Fruit fly (Drosophila melanogaster) whole organism, embryonic: Measurements from ENCODE around the gene Rfx.

Experiments
- Bdp1 ChIP-seq: fragments of 200-800 bp; sonication (Bioruptor generic); optimal IDR thresholded peaks from 3 replicates; lab custom pipeline; 2016; ENCODE audit warnings: missing biosample characterization, missing genetic modification characterization
- CG10274 ChIP-seq: fragments of 200-800 bp; sonication (Bioruptor generic); optimal IDR thresholded peaks from 3 replicates; lab custom pipeline; 2017; ENCODE audit warnings: missing biosample characterization, mild to moderate bottlenecking, missing genetic modification characterization
- CG1233 ChIP-seq: fragments of 200-800 bp; sonication (Bioruptor generic); optimal IDR thresholded peaks from 4 replicates; lab custom pipeline; 2018; ENCODE audit warnings: missing biosample characterization, mild to moderate bottlenecking, missing genetic modification characterization
- CG15073 ChIP-seq: fragments of 200-800 bp; sonication (Bioruptor generic); optimal IDR thresholded peaks from 2 replicates; lab custom pipeline; 2016; ENCODE audit warnings: missing biosample characterization, missing genetic modification characterization
- CG17186 ChIP-seq: fragments of 200-800 bp; sonication (Bioruptor generic); optimal IDR thresholded peaks from 3 replicates; lab custom pipeline; 2017; ENCODE audit warnings: missing biosample characterization, missing genetic modification reagents, missing genetic modification characterization
- CG17359 ChIP-seq: fragments of 200-800 bp; sonication (Bioruptor generic); optimal IDR thresholded peaks from 3 replicates; lab custom pipeline; 2018; ENCODE audit warnings: missing biosample characterization, mild to moderate bottlenecking, missing genetic modification characterization, moderate library complexity
- CG32532 ChIP-seq: fragments of 200-800 bp; sonication (Bioruptor generic); IDR thresholded peaks from 2 replicates; pipeline ENCODE4 v1.3.6; 2022; ENCODE audit warnings: missing biosample characterization, missing genetic modification characterization
- CG4707 ChIP-seq: fragments of 200-800 bp; sonication (Bioruptor generic); optimal IDR thresholded peaks from 2 replicates; lab custom pipeline; 2018; ENCODE audit warnings: missing biosample characterization, mild to moderate bottlenecking, missing genetic modification characterization, moderate library complexity
- CG5180 ChIP-seq: fragments of 200-800 bp; sonication (Bioruptor generic); optimal IDR thresholded peaks from 3 replicates; lab custom pipeline; 2017; ENCODE audit warnings: missing biosample characterization, missing genetic modification characterization, mild to moderate bottlenecking, moderate library complexity, missing genetic modification reagents
- CG6654 ChIP-seq: fragments of 200-800 bp; sonication (Bioruptor generic); optimal IDR thresholded peaks from 2 replicates; lab custom pipeline; 2017; ENCODE audit warnings: missing biosample characterization, mild to moderate bottlenecking, missing genetic modification characterization
- CG7372 ChIP-seq: fragments of 200-800 bp; sonication (Bioruptor generic); IDR thresholded peaks from 2 replicates; pipeline ENCODE4 v1.3.6; 2022; ENCODE audit warnings: missing biosample characterization, missing genetic modification characterization
- CG9215 ChIP-seq: fragments of 200-800 bp; sonication (Bioruptor generic); IDR thresholded peaks from 2 replicates; pipeline ENCODE4 v1.3.6; 2022; ENCODE audit warnings: missing biosample characterization, missing genetic modification characterization
- CoRest ChIP-seq: fragments of 200-800 bp; sonication (Bioruptor generic); optimal IDR thresholded peaks from 3 replicates; lab custom pipeline; 2018; ENCODE audit warnings: missing biosample characterization, mild to moderate bottlenecking, missing genetic modification characterization, moderate library complexity
- D19B ChIP-seq: fragments of 200-800 bp; sonication (Bioruptor generic); optimal IDR thresholded peaks from 2 replicates; lab custom pipeline; 2017; ENCODE audit warnings: missing biosample characterization, mild to moderate bottlenecking, missing genetic modification characterization
- Dek ChIP-seq: fragments of 200-800 bp; sonication (Bioruptor generic); optimal IDR thresholded peaks from 3 replicates; lab custom pipeline; 2019; ENCODE audit warnings: missing biosample characterization, mild to moderate bottlenecking, missing genetic modification characterization, moderate library complexity
- HHEX ChIP-seq: fragments of 200-800 bp; sonication (Bioruptor generic); optimal IDR thresholded peaks from 3 replicates; lab custom pipeline; 2017; ENCODE audit warnings: missing biosample characterization, mild to moderate bottlenecking, missing genetic modification characterization, missing genetic modification reagents
- Hmx ChIP-seq: fragments of 200-800 bp; sonication (Bioruptor generic); optimal IDR thresholded peaks from 2 replicates; lab custom pipeline; 2016; ENCODE audit warnings: missing biosample characterization, missing genetic modification characterization
- Hr51 ChIP-seq, 2 experiments: fragments of 200-800 bp; sonication (Bioruptor generic); optimal IDR thresholded peaks; 2 replicates in 1 of 2; 3 replicates in 1 of 2; lab custom pipeline; 2016 to 2018; ENCODE audit warnings: missing biosample characterization in 2 of 2, missing genetic modification characterization in 2 of 2, mild to moderate bottlenecking in 1 of 2, moderate library complexity in 1 of 2
- Hsf ChIP-seq: fragments of 200-800 bp; sonication (Bioruptor generic); optimal IDR thresholded peaks from 3 replicates; lab custom pipeline; 2016; ENCODE audit warnings: missing biosample characterization, missing genetic modification characterization
- Mes4 ChIP-seq: fragments of 200-800 bp; sonication (Bioruptor generic); optimal IDR thresholded peaks from 2 replicates; lab custom pipeline; 2016; ENCODE audit warnings: missing biosample characterization, missing genetic modification characterization
- Myb ChIP-seq: fragments of 200-800 bp; sonication (Bioruptor generic); optimal IDR thresholded peaks from 2 replicates; lab custom pipeline; 2016; ENCODE audit warnings: missing biosample characterization, missing genetic modification characterization
- Nf-YC ChIP-seq: fragments of 200-800 bp; optimal IDR thresholded peaks from 3 replicates; lab custom pipeline; 2019; ENCODE audit warnings: missing biosample characterization, mild to moderate bottlenecking, missing genetic modification characterization, moderate library complexity
- Oaz ChIP-seq: fragments of 200-800 bp; sonication (Bioruptor generic); IDR thresholded peaks from 2 replicates; pipeline ENCODE4 v1.3.6; 2022; ENCODE audit warnings: missing biosample characterization, missing genetic modification characterization
- Tbp ChIP-seq: fragments of >200 bp; optimal IDR thresholded peaks from 2 replicates; lab custom pipeline; 2018; ENCODE audit warnings: missing biosample characterization, missing genetic modification characterization
- amos ChIP-seq: fragments of 200-800 bp; sonication (Bioruptor generic); IDR thresholded peaks from 2 replicates; pipeline ENCODE4 v1.3.6; 2022; ENCODE audit warnings: missing biosample characterization, missing genetic modification characterization; ENCODE audit not compliant: partially characterized antibody
- az2 ChIP-seq: fragments of 200-800 bp; sonication (Bioruptor generic); optimal IDR thresholded peaks from 3 replicates; lab custom pipeline; 2016; ENCODE audit warnings: missing biosample characterization, missing genetic modification characterization
- bbx ChIP-seq: fragments of 200-800 bp; sonication (Bioruptor generic); IDR thresholded peaks from 2 replicates; pipeline ENCODE4 v1.3.6; 2022; ENCODE audit warnings: missing biosample characterization, missing genetic modification characterization; ENCODE audit not compliant: partially characterized antibody
- ems ChIP-seq: fragments of 200-800 bp; sonication (Bioruptor generic); optimal IDR thresholded peaks from 3 replicates; lab custom pipeline; 2016; ENCODE audit warnings: missing biosample characterization, missing genetic modification characterization
- fd102C ChIP-seq: fragments of 200-800 bp; sonication (Bioruptor generic); optimal IDR thresholded peaks from 2 replicates; lab custom pipeline; 2018; ENCODE audit warnings: missing biosample characterization, mild to moderate bottlenecking, missing genetic modification characterization, moderate library complexity
- fd64A ChIP-seq: fragments of 200-800 bp; sonication (Bioruptor generic); optimal IDR thresholded peaks from 3 replicates; lab custom pipeline; 2018; ENCODE audit warnings: missing biosample characterization, mild to moderate bottlenecking, missing genetic modification characterization
- gsb ChIP-seq: fragments of 200-800 bp; sonication (Bioruptor generic); IDR thresholded peaks from 2 replicates; pipeline ENCODE4 v1.3.6; 2022; ENCODE audit warnings: missing biosample characterization, missing genetic modification characterization
- hbn ChIP-seq: fragments of 200-800 bp; sonication (Bioruptor generic); IDR thresholded peaks from 2 replicates; pipeline ENCODE4 v1.3.6; 2022; ENCODE audit warnings: missing biosample characterization, missing genetic modification characterization; ENCODE audit not compliant: partially characterized antibody
- inv ChIP-seq: fragments of 200-800 bp; sonication (Bioruptor generic); IDR thresholded peaks from 2 replicates; pipeline ENCODE4 v1.3.6; 2022; ENCODE audit warnings: missing biosample characterization, missing genetic modification characterization; ENCODE audit not compliant: partially characterized antibody
- jigr1 ChIP-seq: fragments of 200-800 bp; sonication (Bioruptor generic); IDR thresholded peaks from 3 replicates; pipeline ENCODE4 v1.3.6; 2022; ENCODE audit warnings: missing biosample characterization, missing genetic modification characterization
- kay ChIP-seq: fragments of 200-800 bp; sonication (Bioruptor generic); optimal IDR thresholded peaks from 2 replicates; lab custom pipeline; 2016; ENCODE audit warnings: missing biosample characterization, missing genetic modification characterization
- ken ChIP-seq: fragments of 200-800 bp; sonication (Bioruptor generic); IDR thresholded peaks from 3 replicates; pipeline ENCODE4 v1.3.6; 2022; ENCODE audit warnings: missing biosample characterization, missing genetic modification characterization
- lab ChIP-seq: fragments of 200-800 bp; sonication (Bioruptor generic); optimal IDR thresholded peaks from 3 replicates; lab custom pipeline; 2017; ENCODE audit warnings: missing biosample characterization, missing genetic modification characterization, mild to moderate bottlenecking, moderate library complexity, missing genetic modification reagents
- lola ChIP-seq, 3 experiments: fragments of >200 bp in 2 of 3; fragments of 200-800 bp in 1 of 3; sonication (Bioruptor generic) in 1 of 3; optimal IDR thresholded peaks; 2 replicates each; lab custom pipeline; 2017 to 2019; ENCODE audit warnings: missing biosample characterization in 3 of 3, missing genetic modification characterization in 3 of 3, mild to moderate bottlenecking in 1 of 3, moderate library complexity in 1 of 3
- lov ChIP-seq, 2 experiments: fragments of 200-800 bp in 1 of 2; fragments of >200 bp in 1 of 2; sonication (Bioruptor generic) in 1 of 2; IDR thresholded peaks in 1 of 2; optimal IDR thresholded peaks in 1 of 2; 2 replicates in 1 of 2; 3 replicates in 1 of 2; pipeline versions ENCODE4 v1.3.6 to Lab custom; 2017 to 2022; ENCODE audit warnings: missing biosample characterization in 1 of 2, missing genetic modification characterization in 1 of 2
- oc ChIP-seq: fragments of 200-800 bp; sonication (Bioruptor generic); optimal IDR thresholded peaks from 2 replicates; lab custom pipeline; 2018; ENCODE audit warnings: missing biosample characterization, mild to moderate bottlenecking, missing genetic modification characterization, moderate library complexity
- odd ChIP-seq: fragments of 200-800 bp; sonication (Bioruptor generic); optimal IDR thresholded peaks from 2 replicates; lab custom pipeline; 2017; ENCODE audit warnings: missing biosample characterization, mild to moderate bottlenecking, missing genetic modification characterization
- phol ChIP-seq: fragments of 200-800 bp; sonication (Bioruptor generic); optimal IDR thresholded peaks from 3 replicates; lab custom pipeline; 2018; ENCODE audit warnings: missing biosample characterization, mild to moderate bottlenecking, missing genetic modification characterization, moderate library complexity
- prd ChIP-seq, 3 experiments: fragments of >200 bp in 2 of 3; fragments of 200-800 bp in 1 of 3; sonication (Bioruptor generic) in 1 of 3; optimal IDR thresholded peaks in 2 of 3; IDR thresholded peaks in 1 of 3; 2 replicates in 2 of 3; 3 replicates in 1 of 3; pipeline versions ENCODE4 v1.3.6 to Lab custom; 2017 to 2022; ENCODE audit warnings: missing biosample characterization in 1 of 3, missing genetic modification characterization in 1 of 3
- pros ChIP-seq: fragments of 200-800 bp; sonication (Bioruptor generic); optimal IDR thresholded peaks from 3 replicates; lab custom pipeline; 2019; ENCODE audit warnings: missing biosample characterization, mild to moderate bottlenecking, missing genetic modification characterization, moderate library complexity
- pum ChIP-seq: fragments of 200-800 bp; sonication (Bioruptor generic); optimal IDR thresholded peaks from 2 replicates; lab custom pipeline; 2016; ENCODE audit warnings: missing biosample characterization, missing genetic modification characterization
- tin ChIP-seq: fragments of 200-800 bp; sonication (Bioruptor generic); optimal IDR thresholded peaks from 3 replicates; lab custom pipeline; 2016; ENCODE audit warnings: missing biosample characterization, missing genetic modification characterization
- usp ChIP-seq: fragments of >200 bp; optimal IDR thresholded peaks from 2 replicates; lab custom pipeline; 2017; ENCODE audit warnings: missing biosample characterization, missing genetic modification characterization

The Rfx gene

dm6 chr3R:10412550-10413459, 34.9 kb upstream of the Rfx start, which contains the start of the genes Irp-1B and Rrp46 (continued):
- no peak for TF ChIP-seq lov (optimal IDR thresholded peaks at IDR 0.05; lab: Kevin White, UChicago)
- TF ChIP-seq lov (GFP tag; IDR thresholded peaks at IDR 0.05; lab: Robert Waterston, UW): no peak
- no peak for TF ChIP-seq prd (optimal IDR thresholded peaks at IDR 0.05; lab: Kevin White, UChicago)
- no peak for TF ChIP-seq prd (GFP tag; IDR thresholded peaks at IDR 0.05; lab: Robert Waterston, UW)
- no peak for TF ChIP-seq Mes4 (GFP tag; lab: Kevin White, UChicago)
- no peak for TF ChIP-seq gsb (GFP tag; lab: Robert Waterston, UW)
- no peak for TF ChIP-seq ken (GFP tag; lab: Robert Waterston, UW)
- TF ChIP-seq usp (GFP tag; lab: Kevin White, UChicago): no peak
- TF ChIP-seq Hmx (GFP tag; lab: Kevin White, UChicago): no peak
- TF ChIP-seq inv (GFP tag; lab: Robert Waterston, UW): peak; percentile 84
- no peak for TF ChIP-seq CG1233 (GFP tag; lab: Kevin White, UChicago)
- TF ChIP-seq oc: no peak
- TF ChIP-seq CG6654 (GFP tag; lab: Kevin White, UChicago): no peak
- peak; percentile 83 for TF ChIP-seq amos (GFP tag; lab: Robert Waterston, UW)
- TF ChIP-seq lab (GFP tag; lab: Kevin White, UChicago): peak; percentile 24
- no peak for TF ChIP-seq CG7372 (GFP tag; lab: Robert Waterston, UW)
- TF ChIP-seq CoRest (tag; lab: Kevin White, UChicago): peak; percentile 15
- TF ChIP-seq kay: no peak
- TF ChIP-seq D19B (GFP tag; lab: Kevin White, UChicago): peak; percentile 71
- TF ChIP-seq fd102C (GFP tag; lab: Kevin White, UChicago): no peak
- TF ChIP-seq Hr51 (GFP tag; optimal IDR thresholded peaks at IDR 0.05; lab: Kevin White, UChicago): no peak
- TF ChIP-seq CG5180: no peak
- no peak for TF ChIP-seq CG4707 (GFP tag; lab: Kevin White, UChicago)
- TF ChIP-seq CG17359 (tag; lab: Kevin White, UChicago): no peak
- TF ChIP-seq HHEX: no peak
- no peak for TF ChIP-seq tin (GFP tag; lab: Kevin White, UChicago)
- TF ChIP-seq ems (GFP tag; lab: Kevin White, UChicago): no peak
- no peak for TF ChIP-seq CG17186 (GFP tag; lab: Kevin White, UChicago)
- TF ChIP-seq Oaz (GFP tag; lab: Robert Waterston, UW): no peak
- no peak for TF ChIP-seq CG9215 (GFP tag; lab: Robert Waterston, UW)
- no peak for TF ChIP-seq az2 (GFP tag; lab: Kevin White, UChicago)
- no peak for TF ChIP-seq CG32532 (GFP tag; lab: Robert Waterston, UW)
- no peak for TF ChIP-seq Bdp1 (GFP tag; lab: Kevin White, UChicago)
- peak; percentile 33 for TF ChIP-seq phol (tag; lab: Kevin White, UChicago)
- TF ChIP-seq CG10274 (GFP tag; lab: Kevin White, UChicago): no peak
- peak; percentile 10 for TF ChIP-seq Nf-YC (tag; lab: Kevin White, UChicago)
- no peak for TF ChIP-seq Hsf
- peak; percentile 95 for TF ChIP-seq bbx (GFP tag; lab: Robert Waterston, UW)
- TF ChIP-seq lola (GFP tag; optimal IDR thresholded peaks at IDR 0.05; lab: Kevin White, UChicago): no peak
- no peak for TF ChIP-seq pros (GFP tag; lab: Kevin White, UChicago)
- peak; percentile 22 for TF ChIP-seq Myb (GFP tag; lab: Kevin White, UChicago)
- no peak for TF ChIP-seq Dek
- peak; percentile 80 for TF ChIP-seq hbn (GFP tag; lab: Robert Waterston, UW)
- TF ChIP-seq pum (GFP tag; lab: Kevin White, UChicago): no peak
- no peak for TF ChIP-seq odd
- no peak for TF ChIP-seq Tbp (GFP tag; lab: Kevin White, UChicago)
- TF ChIP-seq CG15073 (GFP tag; lab: Kevin White, UChicago): no peak
- TF ChIP-seq fd64A: no peak
- no peak for TF ChIP-seq jigr1
